Worm (Caenorhabditis elegans) whole organism, late embryonic: Measurements from ENCODE around the gene T24E12.12.

Experiments
- C08G9.2 ChIP-seq: sonication (generic microtip); optimal IDR thresholded peaks from 2 replicates; lab custom pipeline; 2016; ENCODE audit warnings: mild to moderate bottlenecking, missing genetic modification characterization, moderate library complexity, missing compliant biosample characterization
- C38D4.7 ChIP-seq: fragments of 200-800 bp; sonication (Bioruptor generic); optimal IDR thresholded peaks from 2 replicates; lab custom pipeline; 2018; ENCODE audit warnings: mild to moderate bottlenecking, missing genetic modification characterization, moderate library complexity, missing compliant biosample characterization
- K02D7.2 ChIP-seq: sonication (generic microtip); optimal IDR thresholded peaks from 2 replicates; lab custom pipeline; 2017; ENCODE audit warnings: mild to moderate bottlenecking, missing genetic modification characterization, missing compliant biosample characterization
- K09A11.1 ChIP-seq: sonication (generic microtip); optimal IDR thresholded peaks from 2 replicates; lab custom pipeline; 2017; ENCODE audit warnings: antibody characterized with exemption, mild to moderate bottlenecking, missing genetic modification characterization, missing compliant biosample characterization; ENCODE audit not compliant: insufficient read depth
- ahr-1 ChIP-seq: sonication (generic microtip); optimal IDR thresholded peaks from 2 replicates; lab custom pipeline; 2016; ENCODE audit warnings: missing genetic modification characterization, missing compliant biosample characterization
- ama-1 ChIP-seq: fragments of 150-350 bp; optimal IDR thresholded peaks from 2 replicates; lab custom pipeline; 2014
- ceh-14 ChIP-seq: sonication (generic microtip); optimal IDR thresholded peaks from 2 replicates; lab custom pipeline; 2016; ENCODE audit warnings: missing genotype, missing genetic modification characterization, missing compliant biosample characterization
- ceh-2 ChIP-seq: sonication (generic microtip); optimal IDR thresholded peaks from 2 replicates; lab custom pipeline; 2016; ENCODE audit warnings: missing genotype, missing genetic modification characterization, missing compliant biosample characterization
- ceh-22 ChIP-seq: sonication (generic microtip); optimal IDR thresholded peaks from 2 replicates; lab custom pipeline; 2017; ENCODE audit warnings: missing biosample characterization, missing genetic modification characterization
- ceh-30 ChIP-seq: fragments of 150-350 bp; optimal IDR thresholded peaks from 2 replicates; lab custom pipeline; 2014; ENCODE audit warnings: missing biosample characterization, missing genetic modification characterization
- ceh-31 ChIP-seq: sonication (generic microtip); optimal IDR thresholded peaks from 2 replicates; lab custom pipeline; 2016; ENCODE audit warnings: missing genetic modification characterization, missing compliant biosample characterization
- ceh-45 ChIP-seq: fragments of 200-800 bp; sonication (Bioruptor generic); IDR thresholded peaks from 2 replicates; pipeline ENCODE4 v1.3.6; 2022; ENCODE audit warnings: missing genetic modification reagents, missing genetic modification characterization, missing compliant biosample characterization
- ceh-48 ChIP-seq: sonication (generic microtip); optimal IDR thresholded peaks from 2 replicates; lab custom pipeline; 2016; ENCODE audit warnings: missing genetic modification characterization, inconsistent platforms, missing compliant biosample characterization
- ceh-6 ChIP-seq: fragments of 200-800 bp; sonication (Bioruptor generic); optimal IDR thresholded peaks from 2 replicates; lab custom pipeline; 2018; ENCODE audit warnings: mild to moderate bottlenecking, missing genetic modification characterization, missing compliant biosample characterization
- ceh-9 ChIP-seq: sonication (generic microtip); optimal IDR thresholded peaks from 2 replicates; lab custom pipeline; 2016; ENCODE audit warnings: mild to moderate bottlenecking, missing genetic modification characterization, inconsistent platforms, missing compliant biosample characterization
- dve-1 ChIP-seq: sonication (generic microtip); optimal IDR thresholded peaks from 2 replicates; lab custom pipeline; 2017; ENCODE audit warnings: antibody characterized with exemption, mild to moderate bottlenecking, missing genetic modification characterization, missing compliant biosample characterization
- elt-2 ChIP-seq: sonication (generic microtip); optimal IDR thresholded peaks from 2 replicates; lab custom pipeline; 2016; ENCODE audit warnings: missing genetic modification reagents, missing genetic modification characterization, missing compliant biosample characterization
- elt-4 ChIP-seq: sonication (generic microtip); optimal IDR thresholded peaks from 2 replicates; lab custom pipeline; 2016; ENCODE audit warnings: missing genetic modification characterization, missing compliant biosample characterization
- ets-4 ChIP-seq: sonication (generic microtip); optimal IDR thresholded peaks from 2 replicates; lab custom pipeline; 2016; ENCODE audit warnings: missing genetic modification characterization, missing compliant biosample characterization
- eyg-1 ChIP-seq: sonication (generic microtip); optimal IDR thresholded peaks from 2 replicates; lab custom pipeline; 2016; ENCODE audit warnings: missing genotype, missing genetic modification characterization, missing compliant biosample characterization
- fkh-10 ChIP-seq: fragments of 150-350 bp; optimal IDR thresholded peaks from 2 replicates; lab custom pipeline; 2014; ENCODE audit warnings: missing biosample characterization, missing genetic modification reagents, missing genetic modification characterization
- hlh-13 ChIP-seq: fragments of 200-800 bp; sonication (Bioruptor generic); optimal IDR thresholded peaks from 2 replicates; lab custom pipeline; 2018; ENCODE audit warnings: mild to moderate bottlenecking, missing genetic modification characterization, missing compliant biosample characterization
- hlh-15 ChIP-seq: sonication (generic microtip); optimal IDR thresholded peaks from 2 replicates; lab custom pipeline; 2016; ENCODE audit warnings: missing genetic modification characterization, missing compliant biosample characterization
- hlh-30 ChIP-seq: sonication (generic microtip); optimal IDR thresholded peaks from 2 replicates; lab custom pipeline; 2017; ENCODE audit warnings: antibody characterized with exemption, missing genetic modification characterization, missing compliant biosample characterization; ENCODE audit not compliant: insufficient read depth
- hlh-6 ChIP-seq: sonication (generic microtip); optimal IDR thresholded peaks from 2 replicates; lab custom pipeline; 2016; ENCODE audit warnings: missing genotype, missing genetic modification characterization, missing compliant biosample characterization
- lin-11 ChIP-seq: fragments of 200-800 bp; sonication (Bioruptor generic); optimal IDR thresholded peaks from 2 replicates; lab custom pipeline; 2018; ENCODE audit warnings: mild to moderate bottlenecking, missing genetic modification characterization, missing compliant biosample characterization
- mec-3 ChIP-seq: sonication (generic microtip); optimal IDR thresholded peaks from 2 replicates; lab custom pipeline; 2016; ENCODE audit warnings: borderline replicate concordance, missing genetic modification characterization, missing compliant biosample characterization
- nfya-1 ChIP-seq: sonication (generic microtip); optimal IDR thresholded peaks from 2 replicates; lab custom pipeline; 2017; ENCODE audit warnings: missing genetic modification characterization, mild to moderate bottlenecking, missing compliant biosample characterization, antibody characterized with exemption, moderate library complexity
- nhr-232 ChIP-seq: sonication (generic microtip); optimal IDR thresholded peaks from 2 replicates; lab custom pipeline; 2016; ENCODE audit warnings: missing genetic modification characterization, missing compliant biosample characterization
- npax-4 ChIP-seq: sonication (generic microtip); optimal IDR thresholded peaks from 2 replicates; lab custom pipeline; 2016; ENCODE audit warnings: missing genetic modification characterization, missing compliant biosample characterization
- odd-2 ChIP-seq: sonication (generic microtip); optimal IDR thresholded peaks from 2 replicates; lab custom pipeline; 2017; ENCODE audit warnings: antibody characterized with exemption, mild to moderate bottlenecking, missing genetic modification characterization, missing compliant biosample characterization
- pag-3 ChIP-seq: sonication (generic microtip); optimal IDR thresholded peaks from 2 replicates; lab custom pipeline; 2016; ENCODE audit warnings: missing compliant biosample characterization, missing genetic modification characterization, borderline replicate concordance
- pat-9 ChIP-seq: fragments of 200-800 bp; sonication (Bioruptor generic); optimal IDR thresholded peaks from 2 replicates; lab custom pipeline; 2018; ENCODE audit warnings: mild to moderate bottlenecking, missing genetic modification characterization, moderate library complexity, missing compliant biosample characterization
- pax-1 ChIP-seq: fragments of 150-350 bp; optimal IDR thresholded peaks from 2 replicates; lab custom pipeline; 2014; ENCODE audit warnings: missing biosample characterization, missing genetic modification characterization
- pha-2 ChIP-seq: sonication (generic microtip); optimal IDR thresholded peaks from 2 replicates; lab custom pipeline; 2017; ENCODE audit warnings: mild to moderate bottlenecking, missing genetic modification characterization, missing compliant biosample characterization
- pha-4 ChIP-seq: fragments of 150-350 bp; optimal IDR thresholded peaks from 2 replicates; lab custom pipeline; 2018; ENCODE audit warnings: missing biosample characterization, missing genetic modification reagents, missing genetic modification characterization
- pqm-1 ChIP-seq: sonication (generic microtip); optimal IDR thresholded peaks from 2 replicates; lab custom pipeline; 2016; ENCODE audit warnings: missing genetic modification characterization, missing compliant biosample characterization
- rnt-1 ChIP-seq: sonication (generic microtip); optimal IDR thresholded peaks from 2 replicates; lab custom pipeline; 2016; ENCODE audit warnings: missing genetic modification characterization, missing compliant biosample characterization
- sdc-2 ChIP-seq: sonication (generic microtip); optimal IDR thresholded peaks from 2 replicates; lab custom pipeline; 2016; ENCODE audit warnings: missing genotype, missing genetic modification characterization, missing compliant biosample characterization
- tbx-7 ChIP-seq: sonication (generic microtip); optimal IDR thresholded peaks from 2 replicates; lab custom pipeline; 2016; ENCODE audit warnings: missing genotype, missing genetic modification characterization, missing compliant biosample characterization
- ttx-3 ChIP-seq: sonication (generic microtip); optimal IDR thresholded peaks from 2 replicates; lab custom pipeline; 2016; ENCODE audit warnings: missing genetic modification reagents, missing genetic modification characterization, missing compliant biosample characterization
- unc-55 ChIP-seq: sonication (generic microtip); optimal IDR thresholded peaks from 2 replicates; lab custom pipeline; 2017; ENCODE audit warnings: missing biosample characterization, missing genetic modification reagents, missing genetic modification characterization
- unc-86 ChIP-seq: sonication (generic microtip); optimal IDR thresholded peaks from 2 replicates; lab custom pipeline; 2016; ENCODE audit warnings: missing genetic modification characterization, missing compliant biosample characterization

Gene T24E12.12

DNA sequence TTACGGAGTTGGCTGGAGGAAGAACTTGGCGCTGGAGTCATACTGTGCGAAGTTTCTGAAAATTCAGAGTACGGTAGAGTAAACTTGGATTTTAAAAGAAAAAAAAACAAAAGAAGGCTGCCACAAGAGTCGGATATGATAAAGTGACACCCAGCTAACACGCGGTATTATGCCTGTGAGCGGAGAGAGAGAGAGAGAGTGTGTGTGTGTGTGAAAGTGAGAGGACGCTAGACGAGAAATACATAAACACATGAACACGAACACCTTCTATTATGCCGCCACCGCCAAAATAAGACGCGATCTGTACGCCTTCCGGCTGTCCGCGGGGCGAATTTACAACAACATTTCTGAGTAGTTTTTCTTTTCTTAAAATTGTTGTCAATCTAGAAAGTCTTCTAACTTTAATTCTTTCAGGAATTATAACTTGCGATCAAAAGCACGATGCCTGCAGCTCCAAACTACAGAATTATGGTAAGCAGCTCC lies 22.2 kb upstream of the T24E12.12 start, which contains the start of gene F12E12.6:
TSS of gene F12E12.6 (minus strand) at position 51 of the 483 bp plus-strand sequence.
- TF ChIP-seq hlh-6 (tag; lab: Kevin White, UChicago): no peak
- no peak for TF ChIP-seq C08G9.2
- no peak for TF ChIP-seq ceh-30 (tag; lab: Kevin White, UChicago)
- no peak for TF ChIP-seq dve-1 (tag; lab: Kevin White, UChicago)
- no peak for TF ChIP-seq ets-4 (tag; lab: Kevin White, UChicago)
- no peak for TF ChIP-seq ceh-48 (tag; lab: Kevin White, UChicago)
- TF ChIP-seq pqm-1 (tag; lab: Kevin White, UChicago): no peak
- no peak for TF ChIP-seq ceh-31 (tag; lab: Kevin White, UChicago)
- no peak for TF ChIP-seq nhr-232
- no peak for TF ChIP-seq K02D7.2 (tag; lab: Kevin White, UChicago)
- no peak for TF ChIP-seq npax-4
- no peak for TF ChIP-seq ceh-14 (tag; lab: Kevin White, UChicago)
- no peak for TF ChIP-seq hlh-15 (tag; lab: Kevin White, UChicago)
- TF ChIP-seq pag-3: no peak
- no peak for TF ChIP-seq hlh-13
- no peak for TF ChIP-seq mec-3
- TF ChIP-seq ceh-45 (GFP tag; lab: Robert Waterston, UW): no peak
- no peak for TF ChIP-seq ceh-22 (tag; lab: Kevin White, UChicago)

DNA sequence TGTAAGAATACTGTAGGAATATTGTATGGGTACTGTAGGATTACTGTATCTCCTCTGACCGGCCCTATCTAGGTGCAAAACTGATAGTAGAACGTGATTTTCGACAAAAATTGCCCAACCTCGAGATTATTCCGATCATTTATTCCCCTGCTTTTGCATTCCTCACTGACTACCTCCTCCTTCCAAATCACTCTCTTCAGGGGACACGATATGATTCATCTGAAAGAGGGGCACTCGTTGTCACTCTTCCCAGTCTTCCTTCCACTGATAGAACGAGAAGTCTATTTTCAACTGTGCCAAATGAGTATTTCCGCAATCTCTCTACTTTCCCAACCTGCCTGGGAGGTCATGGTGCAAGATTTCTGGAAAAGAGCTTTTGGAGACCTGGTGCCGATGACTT lies 19.4 kb upstream of the T24E12.12 start, which contains the start of gene F12E12.2:
TSS of gene F12E12.2 (plus strand) at position 301 of the 400 bp plus-strand sequence.
- no peak for TF ChIP-seq fkh-10
- no peak for TF ChIP-seq ceh-45 (GFP tag; lab: Robert Waterston, UW)
- TF ChIP-seq ceh-6 (GFP tag; lab: Kevin White, UChicago): no peak
- no peak for TF ChIP-seq sdc-2 (tag; lab: Kevin White, UChicago)
- no peak for TF ChIP-seq lin-11
- TF ChIP-seq eyg-1 (tag; lab: Kevin White, UChicago): no peak
- TF ChIP-seq pax-1 (tag; lab: Kevin White, UChicago): no peak
- no peak for TF ChIP-seq dve-1 (tag; lab: Kevin White, UChicago)
- TF ChIP-seq hlh-30 (tag; lab: Kevin White, UChicago): no peak
- TF ChIP-seq unc-86 (tag; lab: Kevin White, UChicago): no peak
- TF ChIP-seq elt-4 (tag; lab: Kevin White, UChicago): no peak
- TF ChIP-seq odd-2 (tag; lab: Kevin White, UChicago): no peak
- TF ChIP-seq rnt-1 (tag; lab: Kevin White, UChicago): no peak
- no peak for TF ChIP-seq ahr-1 (tag; lab: Kevin White, UChicago)
- no peak for TF ChIP-seq K09A11.1 (tag; lab: Kevin White, UChicago)
- TF ChIP-seq ceh-2 (tag; lab: Kevin White, UChicago): no peak
- TF ChIP-seq ceh-30 (tag; lab: Kevin White, UChicago): no peak
- TF ChIP-seq C38D4.7: no peak
- no peak for TF ChIP-seq ets-4 (tag; lab: Kevin White, UChicago)
- no peak for TF ChIP-seq hlh-6 (tag; lab: Kevin White, UChicago)

DNA sequence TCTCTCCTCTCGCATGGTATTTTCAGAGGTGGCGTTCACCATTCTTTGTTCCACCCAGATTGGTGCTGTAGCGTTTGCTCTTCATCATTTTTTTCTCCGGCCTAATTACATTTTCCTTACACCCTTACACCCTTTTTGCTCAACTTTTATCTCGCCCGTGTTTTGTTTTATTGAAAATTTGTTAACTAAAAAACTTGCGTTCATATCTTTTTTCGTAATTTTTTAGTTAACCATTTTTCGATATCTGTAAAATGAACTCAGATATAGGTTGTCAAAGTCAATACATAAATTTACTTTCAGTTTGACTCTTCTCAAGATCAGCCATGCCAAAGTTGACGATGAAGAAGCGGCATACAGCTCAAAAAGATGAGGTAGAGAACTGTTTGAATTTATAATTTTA lies 17.5 kb upstream of the T24E12.12 start, which contains the start of gene F12E12.1:
TSS of gene F12E12.1 (plus strand) at position 301 of the 400 bp plus-strand sequence.
- TF ChIP-seq unc-55 (GFP tag; lab: Kevin White, UChicago): no peak
- no peak for TF ChIP-seq ceh-45 (GFP tag; lab: Robert Waterston, UW)

DNA sequence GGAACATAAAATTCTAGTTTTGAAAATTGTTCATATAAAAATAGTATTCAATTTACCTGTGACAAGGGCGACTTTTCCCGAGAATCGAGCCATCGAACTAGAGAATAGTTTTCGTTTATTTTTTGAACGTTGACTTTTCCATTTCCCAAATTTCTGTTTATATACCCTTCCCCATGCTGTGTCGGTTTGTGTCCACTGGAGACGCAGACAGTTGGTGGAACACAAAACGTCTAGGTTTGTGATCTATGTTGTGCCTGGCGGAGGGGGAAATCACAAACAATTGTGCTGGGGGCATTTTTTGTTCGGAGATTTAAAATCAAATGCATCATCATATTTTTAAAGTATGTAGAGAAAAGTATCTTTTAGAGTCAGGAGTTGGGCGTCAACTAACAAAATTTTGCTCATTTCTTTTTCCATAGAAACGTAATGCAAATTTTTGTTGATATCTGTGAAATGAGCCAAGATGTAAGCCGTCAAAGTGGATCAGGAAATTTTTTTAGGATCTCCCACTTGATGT lies 15.3 kb upstream of the T24E12.12 start, which contains the start of gene nta-1:
TSS of gene nta-1 (minus strand) at position 131 of the 517 bp plus-strand sequence.
- TF ChIP-seq C38D4.7: no peak
- no peak for TF ChIP-seq pha-4 (tag; lab: Kevin White, UChicago)
- no peak for TF ChIP-seq elt-2 (tag; lab: Kevin White, UChicago)
- no peak for TF ChIP-seq ceh-14 (tag; lab: Kevin White, UChicago)
- no peak for TF ChIP-seq ttx-3 (tag; lab: Kevin White, UChicago)
- no peak for TF ChIP-seq ceh-22 (tag; lab: Kevin White, UChicago)
- TF ChIP-seq pat-9 (tag; lab: Kevin White, UChicago): no peak
- TF ChIP-seq elt-4 (tag; lab: Kevin White, UChicago): no peak
- no peak for TF ChIP-seq tbx-7 (tag; lab: Kevin White, UChicago)
- TF ChIP-seq K02D7.2 (tag; lab: Kevin White, UChicago): no peak
- TF ChIP-seq pha-2 (tag; lab: Kevin White, UChicago): no peak
- TF ChIP-seq C08G9.2: no peak
- TF ChIP-seq fkh-10: no peak
- TF ChIP-seq ceh-9 (tag; lab: Kevin White, UChicago): no peak
- TF ChIP-seq nfya-1 (tag; lab: Kevin White, UChicago): no peak
- no peak for TF ChIP-seq lin-11
- TF ChIP-seq pax-1 (tag; lab: Kevin White, UChicago): no peak
- no peak for TF ChIP-seq ama-1 (lab: Kevin White, UChicago)
- no peak for TF ChIP-seq npax-4
- no peak for TF ChIP-seq ets-4 (tag; lab: Kevin White, UChicago)
- TF ChIP-seq, all 69 proteins: peak for 0
